ENCODE assay signal across 1 fruit fly cellular context in the genomic region with DNA sequence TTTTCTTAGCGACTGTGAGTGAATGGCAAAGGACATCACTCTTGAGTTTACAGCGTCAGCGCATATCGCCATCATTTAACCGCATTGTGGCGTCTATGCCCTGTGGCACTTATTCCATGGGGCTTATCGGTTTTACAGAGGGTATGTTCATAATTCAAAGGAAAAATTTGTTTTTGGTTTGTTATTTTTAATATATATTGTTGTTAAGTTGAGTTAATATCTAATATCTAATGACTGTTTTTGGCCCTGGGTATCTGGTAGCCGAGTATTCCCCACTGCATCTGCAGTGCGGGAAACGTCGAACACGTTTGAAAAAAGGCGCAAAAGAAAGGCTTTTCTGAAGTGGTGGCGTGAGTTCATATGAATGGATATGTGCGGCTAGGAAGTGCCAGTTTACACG.
TF ChIP-seq lines count a peak whose summit lies in the region.

No protein-coding gene starts in this region.

TF ChIP-seq in whole organism, embryonic, 481 proteins besides CTCF, POLR2A, EP300 and RAD21 (continued from another document):
- no peak for TF ChIP-seq toy (GFP tag; IDR thresholded peaks at IDR 0.05; lab: Robert Waterston, UW)
- peak; percentile 27 for TF ChIP-seq CG9609 (GFP tag; optimal IDR thresholded peaks at IDR 0.05; lab: Kevin White, UChicago)
- TF ChIP-seq CkIIα-i1 (GFP tag; IDR thresholded peaks at IDR 0.05; lab: Robert Waterston, UW), result no peak
- TF ChIP-seq CG10565 (GFP tag; optimal IDR thresholded peaks at IDR 0.05; lab: Kevin White, UChicago), result no peak
- TF ChIP-seq CG6689 (GFP tag; IDR thresholded peaks at IDR 0.05; lab: Robert Waterston, UW), result peak; percentile 75
- peak; percentile 61; the same call in 1 of the 2 replicates for TF ChIP-seq ttk (GFP tag; IDR thresholded peaks at IDR 0.05; lab: Robert Waterston, UW)
- no peak for TF ChIP-seq Rfx (GFP tag; IDR thresholded peaks at IDR 0.05; lab: Robert Waterston, UW)
- no peak for TF ChIP-seq Stat92E (GFP tag; optimal IDR thresholded peaks at IDR 0.05; lab: Kevin White, UChicago)
- no peak for TF ChIP-seq kay (GFP tag; optimal IDR thresholded peaks at IDR 0.05; lab: Kevin White, UChicago)
- no peak for TF ChIP-seq eve (GFP tag; optimal IDR thresholded peaks at IDR 0.05; lab: Kevin White, UChicago)
- peak; percentile 38 for TF ChIP-seq CG12744 (GFP tag; optimal IDR thresholded peaks at IDR 0.05; lab: Kevin White, UChicago)
- peak; percentile 23 for TF ChIP-seq fd64A (GFP tag; optimal IDR thresholded peaks at IDR 0.05; lab: Kevin White, UChicago)
- no peak for TF ChIP-seq CG15011 (GFP tag; optimal IDR thresholded peaks at IDR 0.05; lab: Kevin White, UChicago)
- peak; percentile 83 for TF ChIP-seq CG1602 (GFP tag; optimal IDR thresholded peaks at IDR 0.05; lab: Kevin White, UChicago)
- no peak for TF ChIP-seq CG8281 (tag; optimal IDR thresholded peaks at IDR 0.05; lab: Kevin White, UChicago)
- peak; percentile 37; the same call in 1 of the 3 replicates for TF ChIP-seq ken (GFP tag; IDR thresholded peaks at IDR 0.05; lab: Robert Waterston, UW)
- TF ChIP-seq Mes4 (GFP tag; optimal IDR thresholded peaks at IDR 0.05; lab: Kevin White, UChicago), result peak; percentile 53
- TF ChIP-seq Myb (GFP tag; optimal IDR thresholded peaks at IDR 0.05; lab: Kevin White, UChicago), result no peak
- TF ChIP-seq CG13424 (tag; optimal IDR thresholded peaks at IDR 0.05; lab: Kevin White, UChicago), result peak; percentile 68
- TF ChIP-seq Taf1 (GFP tag; IDR thresholded peaks at IDR 0.05; lab: Robert Waterston, UW), result no peak
- TF ChIP-seq CG12391 (tag; optimal IDR thresholded peaks at IDR 0.05; lab: Kevin White, UChicago), result peak; percentile 81
- peak; percentile 11 for TF ChIP-seq NC2α (GFP tag; optimal IDR thresholded peaks at IDR 0.05; lab: Kevin White, UChicago)
- no peak for TF ChIP-seq Oaz (GFP tag; IDR thresholded peaks at IDR 0.05; lab: Robert Waterston, UW)
- TF ChIP-seq Hey (tag; optimal IDR thresholded peaks at IDR 0.05; lab: Kevin White, UChicago), result no peak
- no peak for TF ChIP-seq pzg (GFP tag; optimal IDR thresholded peaks at IDR 0.05; lab: Kevin White, UChicago)
- TF ChIP-seq CG12104 (GFP tag; optimal IDR thresholded peaks at IDR 0.05; lab: Kevin White, UChicago), result peak; percentile 12
- peak; percentile 37; the same call in 1 of the 2 replicates for TF ChIP-seq ssp (GFP tag; IDR thresholded peaks at IDR 0.05; lab: Robert Waterston, UW)
